Worm (Caenorhabditis elegans) whole organism, early embryonic: ENCODE measurements around the gene H37A05.2.

Experiments used
- B0310.2 ChIP-seq: sonication (generic microtip); optimal IDR thresholded peaks from 2 replicates; lab custom pipeline; 2016; ENCODE audit warnings: mild to moderate bottlenecking, missing genetic modification characterization, missing compliant biosample characterization
- F13C5.2 ChIP-seq: sonication (generic microtip); optimal IDR thresholded peaks from 2 replicates; lab custom pipeline; 2017; ENCODE audit warnings: mild to moderate bottlenecking, missing genetic modification characterization, inconsistent platforms, missing compliant biosample characterization
- aly-1 ChIP-seq: sonication (generic microtip); optimal IDR thresholded peaks from 2 replicates; lab custom pipeline; 2016; ENCODE audit warnings: missing genetic modification characterization, missing compliant biosample characterization
- ama-1 ChIP-seq: fragments of 150-350 bp; optimal IDR thresholded peaks from 2 replicates; lab custom pipeline; 2014
- ceh-13 ChIP-seq: fragments of 200-800 bp; sonication (Bioruptor generic); optimal IDR thresholded peaks from 2 replicates; lab custom pipeline; 2018; ENCODE audit warnings: mild to moderate bottlenecking, missing genetic modification characterization, missing compliant biosample characterization
- ceh-36 ChIP-seq: sonication (generic microtip); optimal IDR thresholded peaks from 2 replicates; lab custom pipeline; 2016; ENCODE audit warnings: missing genetic modification characterization, inconsistent platforms, missing compliant biosample characterization
- ets-7 ChIP-seq: sonication (generic microtip); optimal IDR thresholded peaks from 2 replicates; lab custom pipeline; 2016; ENCODE audit warnings: missing genotype, missing genetic modification characterization, missing compliant biosample characterization
- flt-1 ChIP-seq: fragments of 200-800 bp; sonication (Bioruptor generic); IDR thresholded peaks from 2 replicates; pipeline ENCODE4 v1.3.6; 2022; ENCODE audit warnings: missing genetic modification characterization, missing compliant biosample characterization
- hmbx-1 ChIP-seq: sonication (generic microtip); optimal IDR thresholded peaks from 2 replicates; lab custom pipeline; 2016; ENCODE audit warnings: mild to moderate bottlenecking, missing genetic modification characterization, missing compliant biosample characterization
- hmg-4 ChIP-seq: fragments of 200-800 bp; sonication (Bioruptor generic); optimal IDR thresholded peaks from 2 replicates; lab custom pipeline; 2018; ENCODE audit warnings: mild to moderate bottlenecking, missing genetic modification characterization, missing compliant biosample characterization
- hnd-1 ChIP-seq: sonication (generic microtip); optimal IDR thresholded peaks from 2 replicates; lab custom pipeline; 2016; ENCODE audit warnings: missing genetic modification characterization, missing compliant biosample characterization
- pes-1 ChIP-seq: fragments of 200-800 bp; sonication (Bioruptor generic); IDR thresholded peaks from 2 replicates; pipeline ENCODE4 v1.3.6; 2022; ENCODE audit warnings: missing genetic modification reagents, missing genetic modification characterization, missing compliant biosample characterization
- scrt-1 ChIP-seq: fragments of 200-800 bp; sonication (Bioruptor generic); IDR thresholded peaks from 2 replicates; pipeline ENCODE4 v1.3.6; 2022; ENCODE audit warnings: missing genetic modification characterization, missing compliant biosample characterization
- sea-1 ChIP-seq: fragments of 200-800 bp; sonication (Bioruptor generic); conservative IDR thresholded peaks from 2 replicates; pipeline ENCODE4 v1.3.6; 2022; ENCODE audit warnings: missing genetic modification characterization, missing compliant biosample characterization
- tbx-11 ChIP-seq: fragments of 200-800 bp; sonication (Bioruptor generic); IDR thresholded peaks from 2 replicates; pipeline ENCODE4 v1.3.6; 2022; ENCODE audit warnings: missing genetic modification characterization, missing compliant biosample characterization
- tbx-37 ChIP-seq: fragments of 200-800 bp; sonication (Bioruptor generic); conservative IDR thresholded peaks from 2 replicates; pipeline ENCODE4 v1.3.6; 2022; ENCODE audit warnings: missing genetic modification reagents, missing genetic modification characterization, missing compliant biosample characterization
- tra-4 ChIP-seq: sonication (generic microtip); optimal IDR thresholded peaks from 2 replicates; lab custom pipeline; 2017; ENCODE audit warnings: missing genetic modification characterization, missing compliant biosample characterization

The H37A05.2 gene

DNA sequence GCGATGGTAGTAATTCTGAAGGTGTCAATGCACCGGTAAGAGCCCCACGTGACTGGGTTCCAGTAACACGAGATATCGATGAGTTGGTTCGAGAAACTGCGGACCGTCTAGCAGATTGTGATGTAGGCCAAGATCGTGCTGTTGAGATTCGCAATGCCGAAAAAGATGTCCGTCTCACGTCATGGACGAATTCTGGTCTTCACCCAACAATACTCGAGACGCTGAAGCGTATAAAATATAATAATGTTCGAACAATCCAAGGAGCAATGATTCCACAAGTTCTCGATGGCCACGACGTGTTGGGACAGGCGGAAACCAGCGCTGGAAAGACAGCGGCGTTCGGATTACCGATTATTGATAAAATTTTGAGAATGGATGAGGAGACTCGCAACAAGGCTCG is 32.4 kb upstream of the H37A05.2 start:
- TF ChIP-seq ets-7 (tag; lab: Kevin White, UChicago) (no peak), ama-1 (lab: Kevin White, UChicago) (no peak), hmg-4 (GFP tag; lab: Kevin White, UChicago) (no peak), hnd-1 (tag; lab: Kevin White, UChicago) (no peak), tbx-11 (no peak)

DNA sequence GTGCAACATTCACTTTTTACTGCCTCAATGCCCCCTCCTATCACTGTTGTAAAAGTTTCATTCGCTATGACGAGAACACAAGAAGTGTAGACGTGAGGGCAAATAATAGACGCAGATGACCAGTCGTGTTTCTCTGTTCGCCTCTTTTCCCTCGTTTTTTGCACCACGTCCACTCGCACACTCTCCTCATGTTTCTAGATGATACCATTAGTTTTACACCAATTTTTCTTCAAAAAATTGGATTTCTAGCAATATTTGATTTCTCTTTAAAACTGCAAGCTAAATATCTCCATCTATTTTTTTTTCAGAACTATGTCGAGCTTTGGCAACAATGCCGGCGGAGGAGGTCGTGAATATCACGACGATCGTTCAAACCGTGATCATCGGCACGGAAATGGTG is 31.0 kb upstream of the H37A05.2 start, which contains the start of gene rde-12:
TSS of gene rde-12 (plus strand) at position 301 of the 400 bp plus-strand sequence.
- TF ChIP-seq ama-1 (lab: Kevin White, UChicago) = no peak
- no peak for TF ChIP-seq hnd-1 (tag; lab: Kevin White, UChicago)
- no peak for TF ChIP-seq scrt-1 (GFP tag; lab: Robert Waterston, UW)
- no peak for TF ChIP-seq flt-1 (GFP tag; lab: Robert Waterston, UW)
- TF ChIP-seq sea-1 (GFP tag; lab: Robert Waterston, UW) = no peak
- no peak for TF ChIP-seq ceh-36 (tag; lab: Kevin White, UChicago)
- no peak for TF ChIP-seq ets-7 (tag; lab: Kevin White, UChicago)
- no peak for TF ChIP-seq tbx-37 (GFP tag; lab: Robert Waterston, UW)
- TF ChIP-seq hmg-4 (GFP tag; lab: Kevin White, UChicago) = no peak
- no peak for TF ChIP-seq B0310.2 (tag; lab: Kevin White, UChicago)
- TF ChIP-seq tra-4 (tag; lab: Kevin White, UChicago) = no peak
- TF ChIP-seq tbx-11 = no peak
- TF ChIP-seq hmbx-1 = no peak

DNA sequence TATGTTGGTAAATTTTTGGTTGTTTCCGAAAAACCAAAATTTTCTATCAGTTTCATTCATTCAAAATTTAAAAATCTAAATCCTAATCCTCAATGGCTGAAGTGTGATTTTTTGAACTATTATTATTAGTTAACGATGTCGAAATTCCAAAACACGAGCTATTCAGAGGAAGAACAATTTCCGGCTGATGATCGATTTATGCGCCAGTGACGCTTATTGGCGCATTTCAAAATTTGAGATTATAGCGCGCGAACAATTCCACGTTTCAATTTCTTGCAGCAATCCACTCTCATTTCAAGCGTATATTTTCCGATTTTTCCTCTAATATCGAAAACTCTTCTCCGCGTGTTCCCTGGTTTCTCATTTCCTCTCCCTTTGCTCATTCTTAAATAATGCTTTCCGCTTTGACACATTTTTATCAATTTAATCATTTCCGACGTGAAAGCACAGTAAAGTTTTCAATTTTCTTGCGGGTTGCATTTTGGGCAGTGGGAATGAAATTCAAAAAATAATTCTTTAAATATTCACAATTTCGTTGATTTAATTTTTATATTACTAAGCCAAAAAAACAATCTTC is 30.4 kb upstream of the H37A05.2 start:
- TF ChIP-seq hmbx-1 (no peak), scrt-1 (GFP tag; lab: Robert Waterston, UW) (no peak), hnd-1 (tag; lab: Kevin White, UChicago) (no peak), tbx-37 (GFP tag; lab: Robert Waterston, UW) (no peak), ceh-36 (tag; lab: Kevin White, UChicago) (no peak), hmg-4 (GFP tag; lab: Kevin White, UChicago) (no peak), tbx-11 (no peak), tra-4 (tag; lab: Kevin White, UChicago) (no peak), ama-1 (lab: Kevin White, UChicago) (no peak), sea-1 (GFP tag; lab: Robert Waterston, UW) (no peak), pes-1 (no peak), F13C5.2 (no peak), ets-7 (tag; lab: Kevin White, UChicago) (no peak), B0310.2 (tag; lab: Kevin White, UChicago) (no peak), ceh-13 (GFP tag; lab: Kevin White, UChicago) (no peak), aly-1 (no peak), flt-1 (GFP tag; lab: Robert Waterston, UW) (no peak)

DNA sequence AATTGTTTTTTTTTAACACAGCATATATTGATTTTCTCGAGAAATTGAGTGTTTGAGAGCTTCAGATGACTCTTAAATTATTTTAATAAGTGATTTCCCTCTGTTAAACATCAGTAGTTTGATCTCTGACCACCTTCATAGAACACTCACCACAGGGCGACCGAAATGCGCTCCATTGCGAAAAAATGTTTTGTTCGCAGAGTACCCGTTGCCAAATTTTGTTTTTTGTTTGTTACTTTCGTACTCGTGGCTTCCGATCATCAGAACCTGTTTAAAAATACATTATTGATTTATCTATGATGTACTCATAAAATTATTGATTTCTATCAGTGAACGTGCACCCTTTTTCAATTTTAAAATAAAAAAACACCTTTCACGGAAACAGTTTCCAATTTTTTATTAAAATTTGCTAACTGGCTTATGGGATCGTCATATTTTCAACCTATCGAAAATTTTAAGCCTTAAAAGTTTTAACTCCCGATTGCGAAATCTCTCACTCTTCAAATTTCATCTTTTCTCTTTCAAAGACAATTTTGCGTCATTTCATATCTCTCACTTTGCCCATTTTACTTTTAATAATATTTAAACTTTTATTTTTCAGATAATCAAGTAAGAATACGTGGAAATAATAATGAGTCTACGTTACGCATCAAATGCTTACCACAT is 26.7 kb upstream of the H37A05.2 start, which contains the start of gene letm-1:
TSS of gene letm-1 (plus strand) at position 598 of the 666 bp plus-strand sequence.
- no peak for TF ChIP-seq tbx-11
- no peak for TF ChIP-seq tbx-37 (GFP tag; lab: Robert Waterston, UW)
- no peak for TF ChIP-seq hmbx-1
- no peak for TF ChIP-seq aly-1
- no peak for TF ChIP-seq hnd-1 (tag; lab: Kevin White, UChicago)
- TF ChIP-seq F13C5.2 = no peak

DNA sequence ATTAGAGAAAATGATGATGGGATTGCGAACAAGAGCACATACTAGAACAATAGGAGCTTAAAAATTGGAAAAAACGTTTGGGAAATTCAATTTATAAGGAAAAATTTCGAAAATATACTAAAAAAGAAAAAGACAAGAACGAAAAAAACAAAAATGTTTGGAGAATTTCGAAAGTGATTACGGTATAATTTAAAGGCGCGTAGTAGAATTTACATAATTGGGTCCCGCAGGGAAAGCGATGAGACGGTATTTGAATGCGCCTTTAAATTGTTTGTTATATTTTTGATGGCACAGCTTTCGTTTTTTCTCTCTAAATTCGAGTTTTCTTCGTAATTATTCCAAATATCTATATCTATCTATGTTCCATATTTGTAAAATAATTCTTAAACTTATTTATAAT is 26.1 kb upstream of the H37A05.2 start:
- TF ChIP-seq hnd-1 (tag; lab: Kevin White, UChicago) = no peak
- no peak for TF ChIP-seq flt-1 (GFP tag; lab: Robert Waterston, UW)
- no peak for TF ChIP-seq B0310.2 (tag; lab: Kevin White, UChicago)
- TF ChIP-seq ets-7 (tag; lab: Kevin White, UChicago) = no peak
- no peak for TF ChIP-seq tbx-37 (GFP tag; lab: Robert Waterston, UW)
- TF ChIP-seq hmbx-1 = no peak

DNA sequence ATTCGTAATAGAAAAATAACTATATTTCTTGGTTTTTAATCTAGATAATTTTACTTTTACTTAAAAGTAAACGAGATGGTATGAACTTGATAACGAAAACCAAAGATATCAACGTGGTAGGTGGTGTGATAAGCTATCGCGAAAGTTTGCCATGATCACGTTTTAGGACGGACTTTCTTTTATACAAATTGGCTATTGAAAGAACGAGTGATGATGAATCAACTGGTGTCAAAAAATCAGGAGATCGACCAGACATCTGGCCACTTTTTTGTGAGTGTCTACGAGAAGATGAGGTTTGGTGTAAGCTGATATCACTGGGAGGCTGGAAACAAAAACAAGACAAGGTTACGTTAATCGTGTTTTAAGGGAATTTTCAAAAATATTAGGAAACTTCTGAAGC is 25.2 kb upstream of the H37A05.2 start:
- TF ChIP-seq hmg-4 (GFP tag; lab: Kevin White, UChicago) (no peak), hmbx-1 (no peak), scrt-1 (GFP tag; lab: Robert Waterston, UW) (no peak), ama-1 (lab: Kevin White, UChicago) (no peak), ets-7 (tag; lab: Kevin White, UChicago) (no peak), aly-1 (no peak), flt-1 (GFP tag; lab: Robert Waterston, UW) (no peak), ceh-36 (tag; lab: Kevin White, UChicago) (no peak)

DNA sequence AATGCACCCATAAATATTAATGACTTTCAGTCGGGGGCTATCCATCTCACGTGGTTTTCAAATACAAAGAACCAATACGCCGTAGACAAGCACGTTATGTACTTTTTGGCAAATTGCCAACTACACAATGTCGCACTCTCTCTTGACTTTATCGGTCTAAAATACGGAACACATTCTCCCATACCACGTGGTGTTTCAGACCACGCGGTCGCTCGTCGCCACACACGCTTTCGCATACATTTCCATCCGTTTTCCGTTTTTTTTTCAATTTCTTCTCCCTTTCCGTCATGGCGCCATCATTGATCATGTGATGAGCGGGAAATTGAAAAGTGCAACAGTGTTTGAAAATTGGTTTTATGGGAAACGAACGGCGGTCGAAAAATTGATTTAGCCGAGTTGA is 24.5 kb upstream of the H37A05.2 start:
- TF ChIP-seq tra-4 (tag; lab: Kevin White, UChicago) = no peak
- TF ChIP-seq scrt-1 (GFP tag; lab: Robert Waterston, UW) = no peak
- no peak for TF ChIP-seq flt-1 (GFP tag; lab: Robert Waterston, UW)
- TF ChIP-seq sea-1 (GFP tag; lab: Robert Waterston, UW) = no peak
- TF ChIP-seq F13C5.2 = no peak
- TF ChIP-seq ceh-13 (GFP tag; lab: Kevin White, UChicago) = no peak
- TF ChIP-seq hnd-1 (tag; lab: Kevin White, UChicago) = no peak
- no peak for TF ChIP-seq tbx-11
- TF ChIP-seq hmbx-1 = no peak
- no peak for TF ChIP-seq B0310.2 (tag; lab: Kevin White, UChicago)
- TF ChIP-seq ceh-36 (tag; lab: Kevin White, UChicago) = no peak
